Fruit fly (Drosophila melanogaster): ENCODE results near the gene CG45012.
A peak's percentile ranks its signal among the peaks of the same experiment; 100 is the strongest.

Gene CG45012

DNA sequence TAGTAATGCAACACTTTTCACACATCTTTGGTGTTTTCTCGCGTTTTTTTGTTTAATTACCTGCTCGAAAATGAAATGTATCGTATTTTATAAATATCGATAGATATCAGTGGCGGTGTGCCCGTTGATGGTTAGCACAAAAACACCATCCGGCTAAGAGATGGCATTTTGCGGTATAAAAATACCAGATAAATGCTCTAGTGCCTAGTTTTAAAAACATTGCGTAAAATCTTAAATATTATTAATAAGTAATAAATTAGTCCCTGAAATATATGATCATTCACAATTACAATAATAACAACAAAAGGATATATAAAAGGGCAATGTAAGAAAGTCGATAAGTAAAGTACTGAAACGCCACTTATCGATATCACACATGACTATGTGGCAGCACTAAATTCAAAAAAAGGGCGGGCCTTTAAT lies 20.7 kb upstream of the CG45012 start, which contains the start of gene CycY (continued):
- TF ChIP-seq zen (tag; optimal IDR thresholded peaks at IDR 0.05): peak; percentile 67
- no peak for TF ChIP-seq usp (GFP tag; optimal IDR thresholded peaks at IDR 0.05)
- no peak for TF ChIP-seq CG18476 (GFP tag; optimal IDR thresholded peaks at IDR 0.05)
- TF ChIP-seq Hsf (GFP tag; optimal IDR thresholded peaks at IDR 0.05): no peak
- no peak for TF ChIP-seq NK7.1 (GFP tag; optimal IDR thresholded peaks at IDR 0.05)
- no peak for TF ChIP-seq vvl (GFP tag; IDR thresholded peaks at IDR 0.05)
- TF ChIP-seq Atf6 (GFP tag; IDR thresholded peaks at IDR 0.05): no peak
- TF ChIP-seq Ada2b (GFP tag; IDR thresholded peaks at IDR 0.05): no peak
- TF ChIP-seq CG10979 (tag; optimal IDR thresholded peaks at IDR 0.05): no peak
- TF ChIP-seq MBD-R2 (GFP tag; IDR thresholded peaks at IDR 0.05): no peak
- TF ChIP-seq CG9797 (GFP tag; optimal IDR thresholded peaks at IDR 0.05): peak; percentile 88
- TF ChIP-seq CG13775 (GFP tag; optimal IDR thresholded peaks at IDR 0.05): peak; percentile 21
- no peak for TF ChIP-seq vfl (GFP tag; optimal IDR thresholded peaks at IDR 0.05)
- no peak for TF ChIP-seq ab (GFP tag; optimal IDR thresholded peaks at IDR 0.05)
- peak; percentile 39 for TF ChIP-seq CG15514 (GFP tag; optimal IDR thresholded peaks at IDR 0.05)
- TF ChIP-seq gce (GFP tag; IDR thresholded peaks at IDR 0.05): no peak
- no peak for TF ChIP-seq klu (GFP tag; IDR thresholded peaks at IDR 0.05)
- no peak for TF ChIP-seq CG2199 (GFP tag; IDR thresholded peaks at IDR 0.05)
- no peak for TF ChIP-seq Taf1 (GFP tag; IDR thresholded peaks at IDR 0.05)
- no peak for TF ChIP-seq bcd (GFP tag; optimal IDR thresholded peaks at IDR 0.05)
- TF ChIP-seq CG10209 (GFP tag; optimal IDR thresholded peaks at IDR 0.05): no peak
- TF ChIP-seq row (GFP tag; IDR thresholded peaks at IDR 0.05): peak; percentile 24; the same call in 1 of the 3 replicates
- no peak for TF ChIP-seq fd96Cb (tag; optimal IDR thresholded peaks at IDR 0.05)
- no peak for TF ChIP-seq tgo (GFP tag; IDR thresholded peaks at IDR 0.05)
- TF ChIP-seq Nf-YA (GFP tag; IDR thresholded peaks at IDR 0.05): no peak
- TF ChIP-seq ranshi (GFP tag; IDR thresholded peaks at IDR 0.05): no peak
- no peak for TF ChIP-seq CG6272 (GFP tag; IDR thresholded peaks at IDR 0.05)
- TF ChIP-seq CG12155 (GFP tag; optimal IDR thresholded peaks at IDR 0.05): peak; percentile 17
- peak; percentile 36 for TF ChIP-seq CG17829 (tag; optimal IDR thresholded peaks at IDR 0.05)
- TF ChIP-seq bsh (GFP tag; optimal IDR thresholded peaks at IDR 0.05): peak in 1 of 2 experiments; percentile 14
- TF ChIP-seq tap (tag; optimal IDR thresholded peaks at IDR 0.05): no peak
- no peak for TF ChIP-seq Kr (GFP tag; optimal IDR thresholded peaks at IDR 0.05)
- no peak for TF ChIP-seq stc (GFP tag; IDR thresholded peaks at IDR 0.05)
- no peak for TF ChIP-seq CG10654 (GFP tag; optimal IDR thresholded peaks at IDR 0.05)
- no peak for TF ChIP-seq Dek (tag; optimal IDR thresholded peaks at IDR 0.05)
- peak; percentile 66 for TF ChIP-seq hbn (GFP tag; IDR thresholded peaks at IDR 0.05; ENCODE audit: partially characterized antibody)
- no peak for TF ChIP-seq CTCF (GFP tag; optimal IDR thresholded peaks at IDR 0.05)
- no peak for TF ChIP-seq sima (GFP tag; optimal IDR thresholded peaks at IDR 0.05)
- TF ChIP-seq CG7556 (GFP tag; optimal IDR thresholded peaks at IDR 0.05): no peak
- TF ChIP-seq CG34224 (GFP tag; IDR thresholded peaks at IDR 0.05; ENCODE audit: partially characterized antibody): peak; percentile 74; the same call in 2 of the 3 replicates
- no peak for TF ChIP-seq D (optimal IDR thresholded peaks at IDR 0.05)
- TF ChIP-seq D (GFP tag; optimal IDR thresholded peaks at IDR 0.05): no peak
- TF ChIP-seq CG17568 (GFP tag; optimal IDR thresholded peaks at IDR 0.05): no peak
- TF ChIP-seq tll (GFP tag; optimal IDR thresholded peaks at IDR 0.05): no peak
- TF ChIP-seq CG8765 (GFP tag; IDR thresholded peaks at IDR 0.05): no peak
- no peak for TF ChIP-seq psq (GFP tag; optimal IDR thresholded peaks at IDR 0.05)
- TF ChIP-seq bowl (GFP tag; IDR thresholded peaks at IDR 0.05): no peak
- no peak for TF ChIP-seq CG18764 (GFP tag; optimal IDR thresholded peaks at IDR 0.05)
- no peak for TF ChIP-seq mam (GFP tag; optimal IDR thresholded peaks at IDR 0.05)
- no peak for TF ChIP-seq disco-r (GFP tag; optimal IDR thresholded peaks at IDR 0.05)
- peak; percentile 34 for TF ChIP-seq CG30403 (GFP tag; optimal IDR thresholded peaks at IDR 0.05)
- TF ChIP-seq phol (tag; optimal IDR thresholded peaks at IDR 0.05): peak; percentile 50
- no peak for TF ChIP-seq ara (GFP tag; IDR thresholded peaks at IDR 0.05)

All from whole organism, embryonic.